Worm (Caenorhabditis elegans): Measurements from ENCODE around the gene sru-8.

DNA sequence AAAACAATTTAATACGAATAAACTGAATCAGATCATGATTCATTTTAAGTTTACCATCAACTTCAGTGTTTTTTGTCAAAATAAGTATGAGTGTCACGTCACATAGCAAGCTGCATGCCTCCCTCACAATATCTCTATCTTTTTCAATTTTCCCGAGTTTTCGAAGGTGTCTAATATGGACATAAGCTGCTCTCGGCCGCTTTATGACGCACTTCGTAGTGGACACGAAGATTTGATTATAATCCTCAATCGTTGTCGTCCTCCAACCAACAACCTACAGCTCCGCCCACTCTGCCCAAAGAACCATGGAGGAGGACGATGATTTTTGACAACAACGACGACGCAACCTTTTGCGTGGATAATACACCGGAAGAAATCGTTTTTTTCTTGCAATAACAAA, 47.7 kb upstream of the sru-8 start:
- no peak for TF ChIP-seq madf-10 (tag; optimal IDR thresholded peaks at IDR 0.05)
- TF ChIP-seq ets-4 (GFP tag; optimal IDR thresholded peaks at IDR 0.05) = no peak
- TF ChIP-seq tbx-9 (tag; optimal IDR thresholded peaks at IDR 0.05; ENCODE audit: borderline replicate concordance) = no peak
- no peak for TF ChIP-seq nhr-179 (tag; optimal IDR thresholded peaks at IDR 0.05)
- TF ChIP-seq ztf-3 (GFP tag; optimal IDR thresholded peaks at IDR 0.05) = no peak
- no peak for TF ChIP-seq nfya-1 (tag; optimal IDR thresholded peaks at IDR 0.05; ENCODE audit: borderline replicate concordance, insufficient read depth)
- TF ChIP-seq unc-62 (GFP tag; optimal IDR thresholded peaks at IDR 0.05) = no peak
- no peak for TF ChIP-seq bed-1 (GFP tag; IDR thresholded peaks at IDR 0.05)
- no peak for TF ChIP-seq C06A6.2 (GFP tag; conservative IDR thresholded peaks at IDR 0.05)
- TF ChIP-seq hrde-1 (tag; optimal IDR thresholded peaks at IDR 0.05; ENCODE audit: borderline replicate concordance) = no peak

Data from whole organism, young adult.